Fruit fly (Drosophila melanogaster): ENCODE data around the gene ds.

DNA sequence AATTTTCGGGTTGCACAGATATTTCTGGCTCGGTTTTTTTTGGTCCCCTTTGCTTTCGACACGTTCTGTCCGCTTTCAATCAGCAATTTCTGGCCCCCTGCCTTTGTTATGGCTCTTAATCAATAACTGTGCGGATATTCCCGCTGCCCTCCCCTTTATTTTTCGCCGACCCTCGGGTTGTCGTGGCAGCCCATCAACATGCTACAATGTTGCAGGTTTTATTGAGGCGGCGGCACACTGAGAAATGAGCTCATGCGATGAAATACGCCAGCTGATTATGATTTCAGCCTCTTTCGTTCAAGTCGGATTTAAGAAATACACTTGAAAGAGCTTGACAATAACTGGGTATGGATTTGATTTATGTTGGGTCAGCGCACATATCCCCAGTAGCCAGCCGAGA is 16.7 kb downstream of the ds start:
- no peak for TF ChIP-seq CG8478 (optimal IDR thresholded peaks at IDR 0.05)
- TF ChIP-seq Dll (optimal IDR thresholded peaks at IDR 0.05) = no peak
- TF ChIP-seq usp (GFP tag; optimal IDR thresholded peaks at IDR 0.05) = no peak

Data from whole organism.